Worm (Caenorhabditis elegans): Measurements from ENCODE around the gene hnd-1.

ce11 chrX:11700263-11700662 lies 15.9 kb downstream of the hnd-1 start, which contains the start of gene C44C10.15:
- TF ChIP-seq ceh-39 (tag; optimal IDR thresholded peaks at IDR 0.05) = no peak
- no peak for TF ChIP-seq blmp-1 (tag; optimal IDR thresholded peaks at IDR 0.05)
- no peak for TF ChIP-seq nhr-76 (tag; optimal IDR thresholded peaks at IDR 0.05)
- TF ChIP-seq lsy-2 (tag; optimal IDR thresholded peaks at IDR 0.05) = no peak
- no peak for TF ChIP-seq unc-62 (GFP tag; optimal IDR thresholded peaks at IDR 0.05)
- TF ChIP-seq lin-13 (tag; optimal IDR thresholded peaks at IDR 0.05) = no peak
- no peak for TF ChIP-seq nhr-237 (tag; optimal IDR thresholded peaks at IDR 0.05)
- TF ChIP-seq elt-3 (tag; optimal IDR thresholded peaks at IDR 0.05) = no peak
- TF ChIP-seq nhr-28 (tag; optimal IDR thresholded peaks at IDR 0.05) = no peak
- TF ChIP-seq snpc-4 (tag; optimal IDR thresholded peaks at IDR 0.05) = no peak
- TF ChIP-seq sem-2 (GFP tag; optimal IDR thresholded peaks at IDR 0.05) = no peak
- TF ChIP-seq ces-1 (GFP tag; optimal IDR thresholded peaks at IDR 0.05) = no peak
